Fruit fly (Drosophila melanogaster) whole organism, embryonic: ENCODE measurements around the gene CG13067.

Experiments
- Ada2b ChIP-seq: fragments of 200-800 bp; sonication (Bioruptor generic); IDR thresholded peaks from 2 replicates; pipeline ENCODE4 v1.3.6; 2022; ENCODE audit warnings: missing biosample characterization, missing genetic modification characterization
- Bgb ChIP-seq: fragments of 200-800 bp; sonication (Bioruptor generic); IDR thresholded peaks from 2 replicates; pipeline ENCODE4 v1.3.6; 2022; ENCODE audit warnings: missing biosample characterization, missing genetic modification characterization; ENCODE audit not compliant: partially characterized antibody
- CG10321 ChIP-seq: fragments of 200-800 bp; sonication (Bioruptor generic); IDR thresholded peaks from 2 replicates; pipeline ENCODE4 v1.3.6; 2022; ENCODE audit warnings: missing biosample characterization, missing genetic modification characterization
- CG11696 ChIP-seq: fragments of 200-800 bp; sonication (Bioruptor generic); IDR thresholded peaks from 2 replicates; pipeline ENCODE4 v1.3.6; 2022; ENCODE audit warnings: missing biosample characterization, missing genetic modification characterization
- CG14441 ChIP-seq: fragments of 200-800 bp; sonication (Bioruptor generic); IDR thresholded peaks from 2 replicates; pipeline ENCODE4 v1.3.6; 2022; ENCODE audit warnings: missing biosample characterization, missing genetic modification characterization
- CG17328 ChIP-seq: fragments of 200-800 bp; sonication (Bioruptor generic); IDR thresholded peaks from 2 replicates; pipeline ENCODE4 v1.3.6; 2022; ENCODE audit warnings: missing biosample characterization, missing genetic modification characterization
- CG17385 ChIP-seq: fragments of 200-800 bp; sonication (Bioruptor generic); optimal IDR thresholded peaks from 3 replicates; lab custom pipeline; 2018; ENCODE audit warnings: missing biosample characterization, mild to moderate bottlenecking, missing genetic modification characterization
- CG17802 ChIP-seq: fragments of 200-800 bp; sonication (Bioruptor generic); optimal IDR thresholded peaks from 2 replicates; lab custom pipeline; 2018; ENCODE audit warnings: missing biosample characterization, mild to moderate bottlenecking, missing genetic modification characterization, moderate library complexity
- CG33557 ChIP-seq: fragments of 200-800 bp; sonication (Bioruptor generic); optimal IDR thresholded peaks from 2 replicates; lab custom pipeline; 2019; ENCODE audit warnings: missing biosample characterization, mild to moderate bottlenecking, missing genetic modification characterization, moderate library complexity
- CG6254 ChIP-seq: fragments of 200-800 bp; sonication (Bioruptor generic); optimal IDR thresholded peaks from 3 replicates; lab custom pipeline; 2017; ENCODE audit warnings: mild to moderate bottlenecking, missing biosample characterization, missing genetic modification reagents, missing genetic modification characterization
- CG7556 ChIP-seq: fragments of 200-800 bp; sonication (Bioruptor generic); optimal IDR thresholded peaks from 2 replicates; lab custom pipeline; 2017; ENCODE audit warnings: missing biosample characterization, mild to moderate bottlenecking, missing genetic modification characterization
- CG8478 ChIP-seq: fragments of >200 bp; optimal IDR thresholded peaks from 2 replicates; lab custom pipeline; 2018
- Chrac-16 ChIP-seq: fragments of 200-800 bp; sonication (Bioruptor generic); optimal IDR thresholded peaks from 3 replicates; lab custom pipeline; 2016; ENCODE audit warnings: missing biosample characterization, missing genetic modification characterization
- D19A ChIP-seq: fragments of 200-800 bp; optimal IDR thresholded peaks from 3 replicates; lab custom pipeline; 2019; ENCODE audit warnings: missing biosample characterization, mild to moderate bottlenecking, missing genetic modification characterization, moderate library complexity
- Dbx ChIP-seq: fragments of 200-800 bp; sonication (Bioruptor generic); IDR thresholded peaks from 3 replicates; pipeline ENCODE4 v1.3.6; 2022; ENCODE audit warnings: missing biosample characterization, missing genetic modification characterization
- Deaf1 ChIP-seq: fragments of 200-800 bp; optimal IDR thresholded peaks from 3 replicates; lab custom pipeline; 2019; ENCODE audit warnings: missing biosample characterization, mild to moderate bottlenecking, missing genetic modification characterization, moderate library complexity
- Ets65A ChIP-seq: fragments of 200-800 bp; sonication (Bioruptor generic); peaks from one replicate; lab custom pipeline; 2016; ENCODE audit warnings: missing biosample characterization, missing genetic modification characterization
- HLH4C ChIP-seq: fragments of 200-800 bp; sonication (Bioruptor generic); IDR thresholded peaks from 3 replicates; pipeline ENCODE4 v1.3.6; 2022; ENCODE audit warnings: missing biosample characterization, missing genetic modification characterization; ENCODE audit not compliant: partially characterized antibody
- HmgZ ChIP-seq: fragments of 200-800 bp; sonication (Bioruptor generic); optimal IDR thresholded peaks from 2 replicates; lab custom pipeline; 2018; ENCODE audit warnings: missing biosample characterization, mild to moderate bottlenecking, missing genetic modification characterization
- Hr78 ChIP-seq, 2 experiments: fragments of 200-800 bp in 1 of 2; fragments of >200 bp in 1 of 2; sonication (Bioruptor generic) in 1 of 2; optimal IDR thresholded peaks; 2 replicates each; lab custom pipeline; 2017 to 2019; ENCODE audit warnings: missing biosample characterization in 2 of 2, missing genetic modification characterization in 2 of 2, mild to moderate bottlenecking in 1 of 2, moderate library complexity in 1 of 2
- Myb ChIP-seq: fragments of 200-800 bp; sonication (Bioruptor generic); optimal IDR thresholded peaks from 2 replicates; lab custom pipeline; 2016; ENCODE audit warnings: missing biosample characterization, missing genetic modification characterization
- NFAT ChIP-seq: fragments of 200-800 bp; sonication (Bioruptor generic); IDR thresholded peaks from 2 replicates; pipeline ENCODE4 v1.3.6; 2022; ENCODE audit warnings: missing biosample characterization, missing genetic modification characterization
- bsh ChIP-seq, 2 experiments: fragments of 200-800 bp; sonication (Bioruptor generic); optimal IDR thresholded peaks; 2 replicates each; lab custom pipeline; 2017 to 2018; ENCODE audit warnings: mild to moderate bottlenecking in 2 of 2, missing biosample characterization in 2 of 2, missing genetic modification characterization in 2 of 2, moderate library complexity in 1 of 2
- cad ChIP-seq: fragments of >200 bp; optimal IDR thresholded peaks from 2 replicates; lab custom pipeline; 2017; ENCODE audit warnings: missing biosample characterization, missing genetic modification characterization
- hbn ChIP-seq: fragments of 200-800 bp; sonication (Bioruptor generic); IDR thresholded peaks from 2 replicates; pipeline ENCODE4 v1.3.6; 2022; ENCODE audit warnings: missing biosample characterization, missing genetic modification characterization; ENCODE audit not compliant: partially characterized antibody
- inv ChIP-seq: fragments of 200-800 bp; sonication (Bioruptor generic); IDR thresholded peaks from 2 replicates; pipeline ENCODE4 v1.3.6; 2022; ENCODE audit warnings: missing biosample characterization, missing genetic modification characterization; ENCODE audit not compliant: partially characterized antibody
- nom ChIP-seq: fragments of 200-800 bp; sonication (Bioruptor generic); optimal IDR thresholded peaks from 2 replicates; lab custom pipeline; 2017; ENCODE audit warnings: missing biosample characterization, missing genetic modification characterization, mild to moderate bottlenecking, moderate library complexity, missing genetic modification reagents
- repo ChIP-seq: fragments of 200-800 bp; sonication (Bioruptor generic); optimal IDR thresholded peaks from 2 replicates; lab custom pipeline; 2016; ENCODE audit warnings: missing biosample characterization, missing genetic modification characterization
- scrt ChIP-seq: fragments of 200-800 bp; sonication (Bioruptor generic); optimal IDR thresholded peaks from 2 replicates; lab custom pipeline; 2018; ENCODE audit warnings: missing biosample characterization, mild to moderate bottlenecking, missing genetic modification characterization, moderate library complexity
- sqz ChIP-seq: fragments of 200-800 bp; sonication (Bioruptor generic); optimal IDR thresholded peaks from 3 replicates; lab custom pipeline; 2018; ENCODE audit warnings: missing biosample characterization, mild to moderate bottlenecking, missing genetic modification characterization
- toy ChIP-seq: fragments of 200-800 bp; sonication (Bioruptor generic); IDR thresholded peaks from 2 replicates; pipeline ENCODE4 v1.3.6; 2022; ENCODE audit warnings: missing biosample characterization, missing genetic modification characterization
- ttk ChIP-seq: fragments of 200-800 bp; sonication (Bioruptor generic); IDR thresholded peaks from 2 replicates; pipeline ENCODE4 v2.1.2; 2022; ENCODE audit warnings: missing biosample characterization, missing genetic modification characterization
- vvl ChIP-seq: fragments of 200-800 bp; sonication (Bioruptor generic); IDR thresholded peaks from 2 replicates; pipeline ENCODE4 v1.3.6; 2022; ENCODE audit warnings: missing biosample characterization, missing genetic modification characterization

Gene CG13067

DNA sequence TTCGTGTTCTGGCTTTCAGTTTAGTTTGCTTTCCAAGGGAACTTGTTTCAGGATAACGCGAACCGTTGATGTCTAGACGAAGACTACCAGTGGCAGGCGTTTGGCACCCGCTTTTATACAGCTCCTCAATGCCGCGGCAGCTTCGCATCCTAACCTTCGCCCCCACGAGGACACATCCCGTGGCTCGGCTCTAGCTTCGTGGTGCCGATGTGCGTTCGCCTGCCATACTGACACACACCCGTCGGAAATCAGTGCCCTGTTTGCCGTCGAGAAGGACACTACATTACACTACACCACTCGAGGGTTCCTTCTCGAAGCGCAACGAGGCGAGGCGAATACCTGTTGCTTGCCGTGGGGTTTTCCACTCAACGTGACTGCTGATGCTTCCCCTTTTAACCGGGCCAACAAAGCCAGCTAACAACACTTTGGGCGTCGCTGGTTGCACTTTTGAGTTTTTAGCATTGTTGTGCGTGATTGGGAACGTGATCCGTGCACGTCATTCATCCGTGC, 13.9 kb upstream of the CG13067 start, which contains the start of gene CG13054:
Gene CG13054 (minus strand): TSS at position 74 of the 510 bp plus-strand sequence.
- TF ChIP-seq CG7556 (GFP tag; lab: Kevin White, UChicago): no peak
- TF ChIP-seq Ets65A: peak; percentile 30
- no peak for TF ChIP-seq CG17802 (tag; lab: Kevin White, UChicago)
- peak; percentile 92 for TF ChIP-seq scrt (GFP tag; lab: Kevin White, UChicago)
- TF ChIP-seq D19A (tag; lab: Kevin White, UChicago): no peak
- peak; percentile 97 for TF ChIP-seq Deaf1 (tag; lab: Kevin White, UChicago)
- TF ChIP-seq NFAT (GFP tag; lab: Robert Waterston, UW): no peak
- TF ChIP-seq cad: no peak
- 0 out of 3 replicates have a peak, but pooled peaks have one; percentile 25 for TF ChIP-seq Dbx
- TF ChIP-seq CG17385 (GFP tag; lab: Kevin White, UChicago): no peak
- no peak for TF ChIP-seq toy (GFP tag; lab: Robert Waterston, UW)
- no peak for TF ChIP-seq HmgZ
- TF ChIP-seq Myb (GFP tag; lab: Kevin White, UChicago): no peak
- 0 out of 3 replicates have a peak, but pooled peaks have one; percentile 10 for TF ChIP-seq HLH4C (GFP tag; lab: Robert Waterston, UW)
- 0 out of 2 replicates have a peak, but pooled peaks have one; percentile 19 for TF ChIP-seq Bgb (GFP tag; lab: Robert Waterston, UW)

dm6 chr3L:16259552-16259951, 11.5 kb upstream of the CG13067 start, which contains the start of gene CG13053:
CG13053 (minus strand) TSS chr3L:16259722.
- TF ChIP-seq inv (GFP tag; lab: Robert Waterston, UW): no peak
- TF ChIP-seq CG14441 (GFP tag; lab: Robert Waterston, UW): no peak
- TF ChIP-seq CG6254: no peak
- no peak for TF ChIP-seq CG11696 (GFP tag; lab: Robert Waterston, UW)
- peak; percentile 37 for TF ChIP-seq nom (GFP tag; lab: Kevin White, UChicago)
- TF ChIP-seq bsh (GFP tag; optimal IDR thresholded peaks at IDR 0.05; lab: Kevin White, UChicago): peak in 1 of 2 experiments; percentile 55
- no peak for TF ChIP-seq CG17328 (GFP tag; lab: Robert Waterston, UW)
- TF ChIP-seq, all 482 proteins: peak for 2

- TF ChIP-seq CG33557 (GFP tag; lab: Kevin White, UChicago): no peak
- TF ChIP-seq Hr78 (GFP tag; optimal IDR thresholded peaks at IDR 0.05; lab: Kevin White, UChicago): no peak
These were observed 9.6 kb upstream of the CG13067 start, which contains the start of gene CG34247 for dm6 chr3L:16261505-16261904. CG34247 (minus strand) TSS chr3L:16261605.

- no peak for TF ChIP-seq CG10321 (GFP tag; lab: Robert Waterston, UW)
- no peak for TF ChIP-seq ttk (GFP tag; lab: Robert Waterston, UW)
- TF ChIP-seq hbn (GFP tag; lab: Robert Waterston, UW): no peak
- no peak for TF ChIP-seq Ada2b (GFP tag; lab: Robert Waterston, UW)
- TF ChIP-seq Chrac-16 (GFP tag; lab: Kevin White, UChicago): no peak
- no peak for TF ChIP-seq D19A (tag; lab: Kevin White, UChicago)
These were observed 8.6 kb upstream of the CG13067 start, which contains the start of gene CG13071 for dm6 chr3L:16262440-16262839. CG13071 (plus strand) TSS chr3L:16262740.

DNA sequence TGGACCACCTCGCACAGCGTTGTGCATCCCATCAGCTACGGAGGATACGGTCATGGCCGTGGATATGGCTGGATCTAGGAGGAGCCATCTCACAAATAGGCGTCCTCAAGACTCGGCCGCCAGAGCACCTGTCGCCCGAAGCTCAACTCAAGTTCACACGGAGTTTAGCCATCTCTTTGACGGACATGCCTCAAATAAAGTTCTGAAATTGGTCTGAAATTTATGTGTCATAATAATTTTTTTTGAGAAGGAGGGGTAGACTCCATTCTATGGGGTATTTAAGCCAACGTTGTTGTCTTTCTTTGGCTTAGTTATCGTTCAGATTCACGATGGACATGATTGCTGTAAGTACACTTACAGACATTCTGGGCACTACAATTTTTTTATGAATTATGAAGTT, 8.0 kb upstream of the CG13067 start, which contains the start of gene CG13070:
Gene CG13070 (plus strand): TSS at position 301 of the 400 bp plus-strand sequence.
- TF ChIP-seq sqz (GFP tag; lab: Kevin White, UChicago) (no peak), CG8478 (lab: Kevin White, UChicago) (no peak), repo (no peak), vvl (GFP tag; lab: Robert Waterston, UW) (no peak)
- TF ChIP-seq, all 482 proteins: peak for 0
